Worm (Caenorhabditis elegans) whole organism, mixed stage, embryonic: Measurements from ENCODE around the gene K06H7.7.

ENCODE experiments used
- blmp-1 ChIP-seq: fragments of 150-350 bp; optimal IDR thresholded peaks from 2 replicates; lab custom pipeline; 2014; ENCODE audit warnings: missing biosample characterization, missing genetic modification characterization
- mep-1 ChIP-seq: fragments of 150-350 bp; optimal IDR thresholded peaks from 2 replicates; lab custom pipeline; 2017; ENCODE audit warnings: missing biosample characterization, missing genetic modification reagents, missing genetic modification characterization, inconsistent platforms
- nhr-12 ChIP-seq: fragments of 150-350 bp; optimal IDR thresholded peaks from 2 replicates; lab custom pipeline; 2014; ENCODE audit warnings: missing biosample characterization, missing genetic modification characterization
- snpc-4 ChIP-seq: fragments of 150-350 bp; optimal IDR thresholded peaks from 2 replicates; lab custom pipeline; 2014; ENCODE audit warnings: missing biosample characterization, missing genetic modification characterization
- sptf-1 ChIP-seq: sonication (generic microtip); optimal IDR thresholded peaks from 2 replicates; lab custom pipeline; 2017; ENCODE audit warnings: mild to moderate bottlenecking, missing genetic modification characterization, moderate library complexity, missing compliant biosample characterization
- unc-62 ChIP-seq: fragments of 150-350 bp; optimal IDR thresholded peaks from 2 replicates; lab custom pipeline; 2014; ENCODE audit warnings: missing biosample characterization, missing genetic modification reagents, missing genetic modification characterization
- ztf-11 ChIP-seq: fragments of 150-350 bp; optimal IDR thresholded peaks from 2 replicates; lab custom pipeline; 2014; ENCODE audit warnings: missing biosample characterization, missing genetic modification characterization

ce11 chrIII:8133346-8133745, 48.1 kb upstream of the K06H7.7 start, which contains the start of gene C14B9.2:
- TF ChIP-seq snpc-4 (tag; lab: Kevin White, UChicago) (no peak), blmp-1 (tag; lab: Kevin White, UChicago) (no peak), nhr-12 (tag; lab: Kevin White, UChicago) (no peak), sptf-1 (tag; lab: Kevin White, UChicago) (no peak), mep-1 (tag; lab: Kevin White, UChicago) (no peak), unc-62 (no peak), ztf-11 (tag; lab: Kevin White, UChicago) (no peak)
